Worm (Caenorhabditis elegans) whole organism, L4/young adult: ENCODE data around the gene Y105C5B.15.

Experiments
- W03F9.2 ChIP-seq: fragments of 150-350 bp; optimal IDR thresholded peaks from 2 replicates; lab custom pipeline; 2014; ENCODE audit warnings: missing biosample characterization, missing genetic modification characterization
- dao-5 ChIP-seq: sonication (generic microtip); optimal IDR thresholded peaks from 2 replicates; lab custom pipeline; 2016; ENCODE audit warnings: missing genotype, missing genetic modification characterization, moderate library complexity, missing compliant biosample characterization
- him-1 ChIP-seq: sonication (generic microtip); optimal IDR thresholded peaks from 2 replicates; lab custom pipeline; 2016; ENCODE audit warnings: missing genotype, missing genetic modification reagents, missing genetic modification characterization, missing compliant biosample characterization

ce11 chrIV:15953689-15954088 lies 2.0 kb downstream of the Y105C5B.15 start:
- TF ChIP-seq W03F9.2 (tag; lab: Kevin White, UChicago) (no peak), dao-5 (tag; lab: Kevin White, UChicago) (no peak), him-1 (tag; lab: Kevin White, UChicago) (no peak)
